Fruit fly (Drosophila melanogaster): ENCODE results near the gene CG8907.

Gene CG8907

dm6 chr3R:17052465-17053149, 44.5 kb downstream of the CG8907 start (continued):
- TF ChIP-seq fkh (GFP tag; optimal IDR thresholded peaks at IDR 0.05) (peak; percentile 7), CG4318 (GFP tag; optimal IDR thresholded peaks at IDR 0.05) (peak; percentile 26), CG11294 (GFP tag; IDR thresholded peaks at IDR 0.05) (no peak), CG6808 (GFP tag; optimal IDR thresholded peaks at IDR 0.05) (peak; percentile 89), CG15336 (GFP tag; IDR thresholded peaks at IDR 0.05) (peak; percentile 34; the same call in 1 of the 2 replicates), vri (GFP tag; optimal IDR thresholded peaks at IDR 0.05) (peak; percentile 70), spab (GFP tag; optimal IDR thresholded peaks at IDR 0.05) (peak; percentile 78), CG6276 (GFP tag; optimal IDR thresholded peaks at IDR 0.05) (peak; percentile 11), CG11762 (GFP tag; optimal IDR thresholded peaks at IDR 0.05; ENCODE audit: insufficient read depth) (peak; percentile 61)

- TF ChIP-seq CG11294 (GFP tag; IDR thresholded peaks at IDR 0.05) (no peak), Sox15 (GFP tag; optimal IDR thresholded peaks at IDR 0.05) (no peak), svp (GFP tag) (peak; percentile 82), lz (GFP tag; optimal IDR thresholded peaks at IDR 0.05) (peak; percentile 57), CG3919 (GFP tag; optimal IDR thresholded peaks at IDR 0.05) (peak; percentile 25), Eip75B (GFP tag; optimal IDR thresholded peaks at IDR 0.05) (peak; percentile 16), vri (GFP tag; optimal IDR thresholded peaks at IDR 0.05) (peak; percentile 35), Blimp-1 (GFP tag; optimal IDR thresholded peaks at IDR 0.05) (peak; percentile 6), fd85E (GFP tag; optimal IDR thresholded peaks at IDR 0.05) (no peak), net (GFP tag; optimal IDR thresholded peaks at IDR 0.05) (peak; percentile 0), CG8319 (GFP tag; optimal IDR thresholded peaks at IDR 0.05) (no peak), CG10669 (GFP tag; optimal IDR thresholded peaks at IDR 0.05) (no peak), Ets21C (GFP tag; optimal IDR thresholded peaks at IDR 0.05) (peak; percentile 11), esn (GFP tag; optimal IDR thresholded peaks at IDR 0.05) (peak; percentile 65), CG3032 (tag; optimal IDR thresholded peaks at IDR 0.05) (peak; percentile 21), CG6854 (GFP tag; optimal IDR thresholded peaks at IDR 0.05) (peak; percentile 22), topi (GFP tag; optimal IDR thresholded peaks at IDR 0.05) (peak; percentile 67), ss (GFP tag; optimal IDR thresholded peaks at IDR 0.05) (peak; percentile 8 to 39), CG16779 (tag; optimal IDR thresholded peaks at IDR 0.05) (peak; percentile 52), Gug (GFP tag; IDR thresholded peaks at IDR 0.05) (no peak), spab (GFP tag; optimal IDR thresholded peaks at IDR 0.05) (no peak), acj6 (GFP tag; optimal IDR thresholded peaks at IDR 0.05) (peak; percentile 30), OdsH (GFP tag; optimal IDR thresholded peaks at IDR 0.05) (peak; percentile 29), CG4318 (GFP tag; optimal IDR thresholded peaks at IDR 0.05) (no peak), salr (GFP tag; optimal IDR thresholded peaks at IDR 0.05) (no peak), CG9139 (GFP tag; optimal IDR thresholded peaks at IDR 0.05) (peak; percentile 50), CG32006 (GFP tag; optimal IDR thresholded peaks at IDR 0.05) (no peak), CG31627 (GFP tag; optimal IDR thresholded peaks at IDR 0.05) (peak; percentile 19), CG11762 (GFP tag; optimal IDR thresholded peaks at IDR 0.05; ENCODE audit: insufficient read depth) (no peak), CG15336 (GFP tag; IDR thresholded peaks at IDR 0.05) (no peak), fkh (GFP tag; optimal IDR thresholded peaks at IDR 0.05) (no peak), Sox102F (GFP tag; optimal IDR thresholded peaks at IDR 0.05) (peak; percentile 54), CG34406 (GFP tag; optimal IDR thresholded peaks at IDR 0.05) (peak; percentile 31), CG10631 (GFP tag; optimal IDR thresholded peaks at IDR 0.05) (peak; percentile 9), dac (GFP tag; optimal IDR thresholded peaks at IDR 0.05) (no peak), achi (GFP tag; optimal IDR thresholded peaks at IDR 0.05) (peak; percentile 34), CG6808 (GFP tag; optimal IDR thresholded peaks at IDR 0.05) (no peak), Eip78C (GFP tag) (peak; percentile 94), Met (GFP tag; optimal IDR thresholded peaks at IDR 0.05) (peak; percentile 63), cyc (GFP tag; optimal IDR thresholded peaks at IDR 0.05) (peak; percentile 16), dsx (GFP tag; optimal IDR thresholded peaks at IDR 0.05; ENCODE audit: poor library complexity, severe bottlenecking) (peak; percentile 36), CG1621 (tag; optimal IDR thresholded peaks at IDR 0.05) (no peak), eg (GFP tag; IDR thresholded peaks at IDR 0.05) (peak; percentile 48; the same call in 1 of the 3 replicates), CG11902 (GFP tag; optimal IDR thresholded peaks at IDR 0.05) (no peak)
Observed at dm6 chr3R:17053415-17054177, 45.5 kb downstream of the CG8907 start, which contains the start of gene Dad. TSS of gene Dad (plus strand) at chr3R:17054007.
